Worm (Caenorhabditis elegans): ENCODE measurements around the gene C26E6.12.
"Not testable (repeated sequence)": the region's sequence is repeated elsewhere in the genome, so short reads cannot be mapped to it uniquely, and the experiment has no call there.

C26E6.12 gene

DNA sequence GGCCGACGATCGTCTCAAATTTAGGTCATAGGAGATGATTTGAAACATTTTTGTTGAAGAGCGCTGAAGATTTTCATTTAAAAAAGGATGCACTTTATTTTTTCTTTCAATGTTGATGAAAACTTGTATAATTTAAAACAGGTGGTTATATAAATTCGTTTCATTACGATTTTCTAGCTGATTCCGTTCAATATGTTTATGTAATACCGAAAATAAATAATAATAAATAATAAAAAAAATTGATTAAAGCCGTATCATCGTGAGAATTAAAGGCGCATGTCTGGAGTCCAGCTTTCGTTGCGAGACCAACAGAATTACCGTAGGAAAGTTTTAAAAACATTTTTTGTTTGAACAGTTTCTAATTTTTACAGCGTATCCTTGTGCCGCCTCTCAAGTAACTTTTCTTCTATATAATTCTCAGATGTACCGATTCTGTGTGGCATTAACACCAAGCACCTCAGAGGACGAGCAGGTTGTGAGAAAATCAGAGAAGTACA is at the start of gene C26E6.12, which contains the start of gene eri-9:
TSS of gene C26E6.12 (minus strand) at position 51 of the 497 bp plus-strand sequence.
TSS of gene eri-9 (plus strand) at position 248 of the 497 bp plus-strand sequence.
- TF ChIP-seq dao-5 (tag; optimal IDR thresholded peaks at IDR 0.05) = no peak

DNA sequence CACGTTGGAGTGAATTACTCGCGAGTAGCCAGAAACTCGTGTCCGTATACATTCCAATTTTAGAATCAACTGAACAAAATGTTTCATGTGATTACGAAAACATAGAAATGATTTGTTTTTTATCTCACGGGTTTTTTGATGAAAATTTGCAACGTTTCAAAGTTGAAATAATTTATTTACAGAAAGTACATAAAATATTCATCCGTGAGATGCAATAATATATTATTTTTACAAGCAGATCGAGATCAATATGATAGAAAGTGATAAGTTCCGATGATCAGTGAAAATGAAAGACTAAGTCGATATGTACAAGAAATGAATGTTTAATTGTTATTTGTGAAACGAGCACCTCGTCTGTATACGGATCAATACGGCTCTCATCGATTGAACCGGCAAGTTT is 48.3 kb upstream of the C26E6.12 start, which contains the start of gene C27F2.6:
TSS of gene C27F2.6 (minus strand) at position 101 of the 400 bp plus-strand sequence.
- not testable (repeated sequence) for TF ChIP-seq W03F9.2, him-1, dao-5 (tag; optimal IDR thresholded peaks at IDR 0.05)

DNA sequence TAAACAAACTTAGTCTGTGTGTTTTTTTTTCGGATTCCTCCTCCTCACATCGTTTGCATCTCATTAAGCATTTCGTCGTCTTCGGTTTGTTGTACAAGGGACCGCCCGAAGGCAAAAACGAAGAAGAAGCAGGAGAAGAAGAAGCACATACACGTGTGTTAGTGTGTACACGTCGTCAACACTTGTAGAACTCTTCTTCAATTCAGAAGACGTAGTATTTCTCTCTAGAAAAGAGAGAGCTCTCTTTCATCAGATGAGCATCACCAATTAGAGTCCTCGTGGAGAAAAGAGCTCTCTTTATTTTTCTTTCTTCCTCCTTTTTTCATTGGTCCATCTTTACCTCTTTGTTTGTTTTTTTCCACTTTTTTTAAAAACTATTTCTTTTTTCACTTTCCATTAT is 36.1 kb upstream of the C26E6.12 start:
- TF ChIP-seq W03F9.2 (tag; optimal IDR thresholded peaks at IDR 0.05) (no peak), him-1 (tag; optimal IDR thresholded peaks at IDR 0.05) (no peak)

DNA sequence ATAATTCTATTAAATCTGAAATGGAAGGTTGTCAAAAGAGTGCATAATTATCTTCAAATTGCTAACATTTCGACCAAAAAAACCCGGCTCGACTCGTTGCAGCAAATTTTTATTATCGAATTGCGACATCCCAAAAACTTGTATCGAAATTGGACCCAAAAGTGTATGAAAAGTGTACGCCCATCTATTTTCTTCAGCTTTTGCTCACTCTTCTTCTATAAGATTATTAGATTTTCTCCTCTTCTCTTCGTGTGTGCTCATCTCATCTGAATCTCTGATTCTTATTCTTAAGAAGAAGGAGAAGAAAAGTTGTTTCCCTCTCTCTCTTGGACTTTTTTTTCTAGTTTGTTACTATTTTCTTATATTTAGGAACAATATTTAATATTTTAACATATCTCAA is 35.2 kb upstream of the C26E6.12 start:
- TF ChIP-seq dao-5 (tag; optimal IDR thresholded peaks at IDR 0.05) (no peak), him-1 (tag; optimal IDR thresholded peaks at IDR 0.05) (no peak)

DNA sequence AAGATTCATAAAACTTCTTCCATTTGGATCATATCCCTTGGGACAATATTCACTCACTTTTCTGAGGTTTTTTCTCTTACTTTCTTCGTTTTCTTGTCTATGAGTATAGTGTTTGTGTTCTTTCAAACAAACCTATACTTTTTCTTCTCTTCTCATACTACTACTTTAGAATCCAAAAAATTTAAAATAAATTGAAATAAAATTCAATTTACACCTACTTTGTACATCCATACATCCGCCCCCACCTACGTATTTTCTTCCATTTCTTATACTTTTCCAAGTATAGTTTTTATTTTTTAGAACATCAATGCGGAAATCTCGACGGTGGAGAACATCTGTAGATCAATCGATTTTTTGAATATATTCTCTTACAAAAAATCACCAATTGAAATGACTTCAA is 33.2 kb upstream of the C26E6.12 start, which contains the start of gene nca-2:
TSS of gene nca-2 (plus strand) at position 301 of the 400 bp plus-strand sequence.
- TF ChIP-seq W03F9.2 (tag; optimal IDR thresholded peaks at IDR 0.05) = no peak
- TF ChIP-seq him-1 (tag; optimal IDR thresholded peaks at IDR 0.05) = no peak
- TF ChIP-seq dao-5 (tag; optimal IDR thresholded peaks at IDR 0.05) = no peak

DNA sequence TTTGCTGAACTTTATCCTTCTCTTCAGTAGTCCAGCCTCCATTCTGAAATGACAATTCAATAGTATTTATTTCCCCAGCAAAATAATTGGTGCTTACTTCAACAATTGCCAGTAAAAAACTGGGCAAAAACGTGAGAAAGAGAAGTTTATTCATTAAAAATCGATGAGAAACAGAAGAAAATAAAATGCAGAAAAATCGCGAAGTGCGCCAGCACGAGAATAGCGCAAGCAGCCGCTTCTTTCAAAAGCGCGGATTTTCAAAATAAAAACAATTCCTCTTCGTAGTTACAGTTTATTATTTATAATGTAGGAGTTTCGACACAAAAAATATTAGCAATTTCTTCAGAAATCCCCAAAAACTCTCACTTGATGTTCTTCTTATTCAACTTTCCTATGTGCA is 30.8 kb upstream of the C26E6.12 start, which contains the start of gene C27F2.9:
TSS of gene C27F2.9 (minus strand) at position 159 of the 400 bp plus-strand sequence.
- TF ChIP-seq dao-5 (tag; optimal IDR thresholded peaks at IDR 0.05) (no peak), him-1 (tag; optimal IDR thresholded peaks at IDR 0.05) (peak; percentile 85), W03F9.2 (tag; optimal IDR thresholded peaks at IDR 0.05) (peak; percentile 93)

DNA sequence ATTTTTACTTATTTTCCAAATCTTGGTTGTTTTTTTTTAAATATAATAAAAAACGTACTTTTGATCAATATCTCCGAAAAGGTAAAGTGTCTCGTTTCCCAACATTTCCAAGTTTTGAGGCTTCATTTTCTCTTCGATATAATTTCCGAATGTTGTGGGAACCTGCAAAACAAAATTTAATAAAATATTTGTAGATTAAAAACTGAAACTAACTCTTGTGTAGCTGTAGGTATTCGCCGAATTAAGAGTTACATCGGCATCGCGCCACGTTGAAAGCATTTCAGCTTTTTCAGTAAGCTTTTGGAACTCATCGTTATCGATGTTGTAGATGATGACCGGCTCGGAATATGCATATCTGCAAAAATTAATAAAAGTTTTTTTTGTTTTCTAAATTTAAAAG is 30.3 kb upstream of the C26E6.12 start, which contains the start of gene vps-22:
TSS of gene vps-22 (minus strand) at position 101 of the 400 bp plus-strand sequence.
- no peak for TF ChIP-seq him-1 (tag; optimal IDR thresholded peaks at IDR 0.05)
- TF ChIP-seq dao-5 (tag; optimal IDR thresholded peaks at IDR 0.05) = no peak
- TF ChIP-seq W03F9.2 (tag; optimal IDR thresholded peaks at IDR 0.05) = no peak

DNA sequence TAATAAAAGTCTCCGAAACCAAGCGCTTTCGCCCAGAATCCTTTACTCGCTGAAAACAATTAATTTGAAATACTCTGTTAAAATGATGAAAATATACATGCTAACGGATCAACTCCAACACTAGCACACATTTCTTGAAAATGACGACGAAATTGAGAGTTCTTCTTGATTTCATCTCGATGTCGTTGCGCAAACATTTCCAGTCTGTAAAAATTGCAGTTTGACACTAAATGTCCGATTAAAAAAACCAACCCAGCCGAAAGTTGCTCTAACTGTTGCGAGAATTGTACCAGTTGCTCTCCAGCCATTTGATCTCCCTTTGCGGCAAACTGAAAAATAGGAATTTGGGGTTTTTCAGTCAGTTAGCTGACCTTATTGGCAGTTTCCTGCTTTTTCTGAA is 29.2 kb upstream of the C26E6.12 start:
- TF ChIP-seq dao-5 (tag; optimal IDR thresholded peaks at IDR 0.05) (no peak), W03F9.2 (tag; optimal IDR thresholded peaks at IDR 0.05) (no peak), him-1 (tag; optimal IDR thresholded peaks at IDR 0.05) (no peak)

DNA sequence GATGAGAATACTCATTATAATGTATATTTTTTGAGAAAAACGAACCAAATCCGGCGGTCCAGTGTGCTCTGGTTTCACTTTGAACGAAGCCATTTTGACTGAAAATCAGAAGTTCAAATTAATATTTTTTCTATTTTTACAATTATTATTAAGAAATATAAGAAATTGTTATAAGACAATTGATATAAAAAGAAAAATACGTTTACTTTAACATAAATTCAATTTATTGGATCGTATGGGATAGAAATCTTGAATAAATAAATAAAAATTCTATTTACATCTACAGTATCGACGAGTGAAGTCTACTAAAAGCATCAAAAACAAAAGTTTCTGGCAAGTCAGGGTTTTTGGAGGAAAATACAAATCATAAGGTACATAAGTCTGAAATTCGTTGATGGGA is 28.2 kb upstream of the C26E6.12 start, which contains the start of gene C27F2.4:
TSS of gene C27F2.4 (minus strand) at position 101 of the 400 bp plus-strand sequence.
- no peak for TF ChIP-seq W03F9.2 (tag; optimal IDR thresholded peaks at IDR 0.05)
- no peak for TF ChIP-seq him-1 (tag; optimal IDR thresholded peaks at IDR 0.05)
- no peak for TF ChIP-seq dao-5 (tag; optimal IDR thresholded peaks at IDR 0.05)

DNA sequence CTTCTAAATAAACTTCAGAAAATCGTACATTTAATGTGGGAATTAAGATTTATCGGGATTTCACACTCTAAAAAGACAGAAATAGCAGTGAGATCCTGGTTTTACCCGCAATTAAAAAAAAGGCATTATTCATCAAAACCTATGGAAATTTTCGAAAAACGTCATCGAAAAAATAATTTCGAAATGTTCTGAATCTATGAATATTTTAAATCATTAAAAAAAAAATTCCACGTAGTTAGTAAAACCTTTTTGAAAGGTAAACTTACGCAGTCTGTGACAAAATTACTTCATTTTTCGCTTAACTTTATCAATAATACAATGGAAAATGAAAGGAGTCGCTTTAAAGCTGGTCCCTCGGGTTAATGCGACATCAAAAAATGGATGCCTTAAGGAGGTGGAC is 24.5 kb upstream of the C26E6.12 start, which contains the start of gene C26E6.1:
TSS of gene C26E6.1 (plus strand) at position 301 of the 400 bp plus-strand sequence.
- no peak for TF ChIP-seq dao-5 (tag; optimal IDR thresholded peaks at IDR 0.05)

DNA sequence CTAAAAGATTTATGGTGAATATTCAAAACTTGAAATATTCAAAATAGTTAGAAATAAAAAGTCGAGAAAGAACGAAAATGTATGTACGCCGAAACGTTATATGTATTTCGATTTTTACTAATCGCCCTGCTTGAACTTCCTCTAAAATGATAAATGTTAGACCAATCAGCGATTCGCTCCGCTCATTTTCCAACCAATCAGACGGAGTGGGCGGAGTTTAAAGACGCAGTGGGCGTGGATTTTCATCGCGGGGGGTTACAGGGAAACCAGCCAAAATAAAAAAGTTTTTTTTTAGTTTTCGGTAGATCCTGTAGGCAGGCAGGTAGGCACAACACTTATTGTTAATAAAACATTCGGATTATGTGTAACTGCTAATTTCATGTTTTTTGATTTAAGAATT is 20.9 kb upstream of the C26E6.12 start:
- TF ChIP-seq dao-5 (tag; optimal IDR thresholded peaks at IDR 0.05) = no peak
- no peak for TF ChIP-seq him-1 (tag; optimal IDR thresholded peaks at IDR 0.05)
- TF ChIP-seq W03F9.2 (tag; optimal IDR thresholded peaks at IDR 0.05) = no peak

DNA sequence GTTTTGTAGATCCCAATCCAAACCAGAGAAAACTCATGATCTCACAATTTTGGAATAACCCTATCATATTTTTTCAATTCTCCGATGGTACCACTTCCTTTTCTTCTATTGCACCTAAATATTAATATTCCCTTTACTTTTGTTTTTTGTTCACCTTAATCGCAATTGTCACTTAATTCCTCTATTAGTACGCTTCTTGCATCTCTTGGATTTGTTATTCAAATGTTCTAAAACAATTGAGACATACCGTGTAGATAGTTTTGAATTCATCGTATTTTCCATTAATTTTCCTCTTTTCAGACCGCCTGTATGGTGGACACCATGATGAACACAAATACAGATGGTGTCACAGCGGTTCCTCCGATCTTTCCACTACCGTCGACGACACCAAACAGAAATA is 19.8 kb upstream of the C26E6.12 start, which contains the start of gene flh-2:
TSS of gene flh-2 (plus strand) at position 301 of the 400 bp plus-strand sequence.
- TF ChIP-seq dao-5 (tag; optimal IDR thresholded peaks at IDR 0.05) (no peak), him-1 (tag; optimal IDR thresholded peaks at IDR 0.05) (no peak), W03F9.2 (tag; optimal IDR thresholded peaks at IDR 0.05) (no peak)

DNA sequence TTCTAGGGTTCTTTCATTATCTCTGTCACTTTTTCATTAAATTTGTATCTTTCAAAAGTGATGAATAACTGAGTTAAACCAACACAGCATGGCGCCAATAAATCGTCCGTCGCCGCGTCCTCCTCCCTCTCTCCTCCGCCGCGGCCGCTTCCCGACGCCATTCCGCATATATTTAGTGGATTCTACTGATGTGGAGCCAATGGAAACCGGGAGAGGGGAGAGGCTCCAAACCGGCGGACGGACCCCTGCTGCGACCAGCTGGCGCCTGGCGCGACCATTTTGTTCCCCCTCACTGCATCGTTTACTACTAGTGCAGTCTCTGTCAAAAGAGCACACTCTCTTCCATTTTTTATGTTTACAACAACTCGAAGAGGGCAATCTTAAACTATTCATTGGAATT is 19.2 kb upstream of the C26E6.12 start:
- TF ChIP-seq him-1 (tag; optimal IDR thresholded peaks at IDR 0.05) = no peak
- TF ChIP-seq W03F9.2 (tag; optimal IDR thresholded peaks at IDR 0.05) = no peak

DNA sequence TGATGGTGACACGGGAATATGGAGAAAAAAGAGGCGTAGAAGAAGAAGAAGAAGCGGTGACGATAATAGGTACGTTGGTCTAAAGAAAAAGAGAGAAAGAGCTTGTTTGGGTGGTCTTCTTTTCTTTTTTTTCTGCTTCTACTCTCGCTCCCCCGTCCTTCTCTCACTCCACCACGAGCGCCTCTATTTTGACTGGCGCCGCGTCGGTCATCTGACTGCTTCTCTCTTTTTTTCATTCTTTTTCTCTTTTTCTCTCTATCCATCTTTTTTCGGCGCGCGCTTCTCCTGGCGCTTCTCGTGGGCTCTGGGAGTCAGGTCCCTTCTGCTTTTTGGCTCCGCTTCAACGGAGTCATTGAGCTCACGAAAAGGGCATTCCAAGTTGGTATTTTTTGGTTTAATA is 18.3 kb upstream of the C26E6.12 start:
- TF ChIP-seq W03F9.2 (tag; optimal IDR thresholded peaks at IDR 0.05) = no peak
- peak; percentile 27 for TF ChIP-seq him-1 (tag; optimal IDR thresholded peaks at IDR 0.05)

DNA sequence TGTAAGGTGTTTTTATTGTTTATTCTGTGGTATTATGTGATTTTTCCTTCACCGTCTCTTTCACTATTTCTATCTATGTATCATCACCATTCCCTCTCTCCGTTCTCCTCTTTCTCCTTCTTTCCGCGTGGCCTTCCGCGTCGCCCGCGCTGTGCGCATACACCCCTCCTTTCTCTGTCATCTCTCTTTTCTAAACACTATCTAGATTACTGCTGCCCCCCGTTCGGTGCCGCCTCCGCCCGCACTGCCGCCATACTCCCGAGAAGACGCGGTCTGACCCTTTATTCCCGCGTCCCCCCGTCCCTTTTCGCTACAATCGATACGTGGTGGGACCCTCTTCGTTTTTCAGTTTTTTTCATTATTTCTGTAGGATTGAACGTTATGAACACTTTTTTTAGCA is 16.6 kb upstream of the C26E6.12 start:
- TF ChIP-seq W03F9.2 (tag; optimal IDR thresholded peaks at IDR 0.05) (no peak), him-1 (tag; optimal IDR thresholded peaks at IDR 0.05) (no peak), dao-5 (tag; optimal IDR thresholded peaks at IDR 0.05) (no peak)

Data from whole organism, L4/young adult.